Worm (Caenorhabditis elegans) whole organism, young adult: ENCODE results near the gene ugt-15.

Experiments used
- B0261.1 ChIP-seq: sonication (generic microtip); optimal IDR thresholded peaks from 2 replicates; lab custom pipeline; 2016; ENCODE audit warnings: mild to moderate bottlenecking, missing genetic modification characterization, moderate library complexity, missing compliant biosample characterization
- attf-3 ChIP-seq: fragments of 200-800 bp; sonication (Bioruptor generic); conservative IDR thresholded peaks from 2 replicates; pipeline ENCODE4 v1.3.6; 2022; ENCODE audit warnings: missing genetic modification reagents, missing genetic modification characterization, missing compliant biosample characterization
- lin-40 ChIP-seq: sonication (generic microtip); optimal IDR thresholded peaks from 2 replicates; lab custom pipeline; 2016; ENCODE audit warnings: missing genetic modification characterization, mild to moderate bottlenecking, missing compliant biosample characterization, missing genotype, missing genetic modification reagents
- snpc-4 ChIP-seq, 5 experiments: fragments of 150-350 bp in 1 of 5; sonication (generic microtip) in 4 of 5; optimal IDR thresholded peaks; 2 replicates each; lab custom pipeline; 2014 to 2018; ENCODE audit warnings: missing genetic modification characterization in 5 of 5, missing biosample characterization in 3 of 5, antibody characterized with exemption in 2 of 5, mild to moderate bottlenecking in 2 of 5, missing compliant biosample characterization in 2 of 5, missing genotype in 2 of 5, moderate library complexity in 2 of 5, missing genetic modification reagents in 1 of 5

DNA sequence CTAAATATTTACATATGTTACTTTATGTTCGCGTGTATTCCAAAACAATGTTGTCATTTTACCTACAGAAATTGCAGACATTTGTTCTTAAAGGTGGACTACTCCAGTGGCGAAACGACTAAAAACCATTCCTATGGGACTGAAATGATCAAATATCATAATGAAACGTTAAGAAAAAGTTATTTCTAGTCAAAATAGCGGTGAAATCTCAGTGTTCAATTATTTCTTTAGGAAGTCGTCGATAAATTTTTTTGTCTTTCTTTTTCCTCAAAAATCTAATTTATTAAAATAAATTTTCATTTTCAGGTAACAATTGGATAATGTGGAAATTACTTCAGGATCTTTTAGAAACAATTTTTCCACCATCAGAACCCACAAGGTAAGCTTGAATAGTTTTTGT lies 8.1 kb downstream of the ugt-15 start, which contains the start of gene C44H9.4:
- TF ChIP-seq lin-40 (tag; lab: Kevin White, UChicago), result no peak
- TF ChIP-seq B0261.1 (tag; lab: Kevin White, UChicago), result no peak
- no peak for TF ChIP-seq snpc-4 (GFP tag; optimal IDR thresholded peaks at IDR 0.05; lab: Kevin White, UChicago)
- no peak for TF ChIP-seq snpc-4 (tag; optimal IDR thresholded peaks at IDR 0.05; lab: Kevin White, UChicago)
- TF ChIP-seq attf-3 (GFP tag; lab: Robert Waterston, UW), result no peak
